Worm (Caenorhabditis elegans) whole organism, L1 larva: ENCODE results near the gene C55C3.8.

ENCODE experiments used
- C16A3.4 ChIP-seq: fragments of 150-350 bp; optimal IDR thresholded peaks from 2 replicates; lab custom pipeline; 2014; ENCODE audit warnings: missing biosample characterization, missing genetic modification characterization
- Y116A8C.19 ChIP-seq: sonication (generic microtip); optimal IDR thresholded peaks from 2 replicates; lab custom pipeline; 2016; ENCODE audit warnings: missing compliant biosample characterization, missing genetic modification characterization, borderline replicate concordance
- alr-1 ChIP-seq: fragments of 200-800 bp; sonication (Bioruptor generic); optimal IDR thresholded peaks from 2 replicates; lab custom pipeline; 2018; ENCODE audit warnings: borderline replicate concordance, mild to moderate bottlenecking, missing genetic modification characterization, missing compliant biosample characterization
- aly-2 ChIP-seq: fragments of 150-350 bp; optimal IDR thresholded peaks from 2 replicates; lab custom pipeline; 2014; ENCODE audit warnings: missing biosample characterization, missing genetic modification characterization
- ama-1 ChIP-seq: fragments of 150-350 bp; optimal IDR thresholded peaks from 2 replicates; lab custom pipeline; 2014
- blmp-1 ChIP-seq: fragments of 150-350 bp; optimal IDR thresholded peaks from 2 replicates; lab custom pipeline; 2014; ENCODE audit warnings: missing biosample characterization, missing genetic modification characterization
- ceh-63 ChIP-seq: fragments of 200-800 bp; sonication (Bioruptor generic); optimal IDR thresholded peaks from 2 replicates; lab custom pipeline; 2018; ENCODE audit warnings: mild to moderate bottlenecking, missing genetic modification characterization, missing compliant biosample characterization
- ceh-90 ChIP-seq: sonication (generic microtip); optimal IDR thresholded peaks from 2 replicates; lab custom pipeline; 2016; ENCODE audit warnings: missing genetic modification characterization, missing compliant biosample characterization
- dpl-1 ChIP-seq, 3 experiments: fragments of 150-350 bp in 2 of 3; sonication (generic microtip) in 1 of 3; optimal IDR thresholded peaks; 2 replicates each; lab custom pipeline; 2014 to 2017; ENCODE audit warnings: missing biosample characterization in 3 of 3, missing genetic modification characterization in 3 of 3, missing genetic modification reagents in 3 of 3
- dsc-1 ChIP-seq: sonication (generic microtip); optimal IDR thresholded peaks from 2 replicates; lab custom pipeline; 2016; ENCODE audit warnings: mild to moderate bottlenecking, missing genetic modification characterization, missing compliant biosample characterization
- egl-13 ChIP-seq: sonication (generic microtip); optimal IDR thresholded peaks from 2 replicates; lab custom pipeline; 2016; ENCODE audit warnings: missing genotype, missing genetic modification reagents, missing genetic modification characterization, missing compliant biosample characterization
- elt-3 ChIP-seq, 6 experiments: fragments of 150-350 bp in 1 of 6; sonication (generic microtip); optimal IDR thresholded peaks; 2 replicates each; lab custom pipeline; 2017 to 2018; ENCODE audit warnings: missing biosample characterization in 6 of 6, missing genetic modification characterization in 6 of 6, inconsistent platforms in 1 of 6
- fkh-4 ChIP-seq: sonication (generic microtip); optimal IDR thresholded peaks from 2 replicates; lab custom pipeline; 2016; ENCODE audit warnings: missing compliant biosample characterization, missing genetic modification characterization, borderline replicate concordance
- fkh-8 ChIP-seq: sonication (generic microtip); optimal IDR thresholded peaks from 2 replicates; lab custom pipeline; 2016; ENCODE audit warnings: mild to moderate bottlenecking, missing genetic modification characterization, missing compliant biosample characterization
- fos-1 ChIP-seq: fragments of 150-350 bp; optimal IDR thresholded peaks from 2 replicates; lab custom pipeline; 2014; ENCODE audit warnings: missing biosample characterization, missing genetic modification characterization
- grh-1 ChIP-seq: fragments of 200-800 bp; sonication (Bioruptor generic); IDR thresholded peaks from 2 replicates; pipeline ENCODE4 v1.3.6; 2022; ENCODE audit warnings: missing genetic modification reagents, missing genetic modification characterization, missing compliant biosample characterization
- hlh-17 ChIP-seq: fragments of 200-800 bp; sonication (Bioruptor generic); optimal IDR thresholded peaks from 2 replicates; lab custom pipeline; 2018; ENCODE audit warnings: missing genetic modification characterization, mild to moderate bottlenecking, missing compliant biosample characterization, moderate library complexity, borderline replicate concordance
- hlh-4 ChIP-seq: sonication (generic microtip); optimal IDR thresholded peaks from 2 replicates; lab custom pipeline; 2016; ENCODE audit warnings: mild to moderate bottlenecking, missing genetic modification characterization, missing compliant biosample characterization
- irx-1 ChIP-seq: sonication (generic microtip); optimal IDR thresholded peaks from 2 replicates; lab custom pipeline; 2016; ENCODE audit warnings: missing genetic modification characterization, missing compliant biosample characterization
- lin-13 ChIP-seq: fragments of 150-350 bp; optimal IDR thresholded peaks from 2 replicates; lab custom pipeline; 2014; ENCODE audit warnings: missing biosample characterization, missing genetic modification reagents, missing genetic modification characterization
- lsy-2 ChIP-seq, 2 experiments: fragments of 150-350 bp; optimal IDR thresholded peaks; 2 replicates each; lab custom pipeline; 2014; ENCODE audit warnings: missing biosample characterization in 2 of 2, missing genetic modification characterization in 2 of 2
- mab-9 ChIP-seq: fragments of 200-800 bp; sonication (Bioruptor generic); IDR thresholded peaks from 2 replicates; pipeline ENCODE4 v1.3.6; 2022; ENCODE audit warnings: missing genetic modification reagents, missing genetic modification characterization, missing compliant biosample characterization
- mdl-1 ChIP-seq, 2 experiments: fragments of 150-350 bp; optimal IDR thresholded peaks; 2 replicates each; lab custom pipeline; 2014 to 2017; ENCODE audit warnings: missing biosample characterization in 2 of 2, missing genetic modification characterization in 2 of 2, inconsistent platforms in 1 of 2
- mef-2 ChIP-seq: fragments of 150-350 bp; optimal IDR thresholded peaks from 2 replicates; lab custom pipeline; 2014; ENCODE audit warnings: missing biosample characterization, missing genetic modification characterization
- mep-1 ChIP-seq: fragments of 150-350 bp; optimal IDR thresholded peaks from 2 replicates; lab custom pipeline; 2014; ENCODE audit warnings: missing biosample characterization, missing genetic modification characterization
- nhr-19 ChIP-seq: fragments of 200-800 bp; sonication (Bioruptor generic); conservative IDR thresholded peaks from 2 replicates; pipeline ENCODE4 v1.3.6; 2022; ENCODE audit warnings: missing genetic modification characterization, missing compliant biosample characterization
- nhr-20 ChIP-seq: sonication (generic microtip); optimal IDR thresholded peaks from 2 replicates; lab custom pipeline; 2016; ENCODE audit warnings: mild to moderate bottlenecking, missing genetic modification characterization, missing compliant biosample characterization
- nhr-237 ChIP-seq: fragments of 150-350 bp; optimal IDR thresholded peaks from 2 replicates; lab custom pipeline; 2014; ENCODE audit warnings: missing biosample characterization, missing genetic modification characterization
- nhr-47 ChIP-seq: sonication (generic microtip); optimal IDR thresholded peaks from 2 replicates; lab custom pipeline; 2016; ENCODE audit warnings: mild to moderate bottlenecking, missing genetic modification characterization, moderate library complexity, missing compliant biosample characterization
- nhr-71 ChIP-seq: sonication (generic microtip); optimal IDR thresholded peaks from 2 replicates; lab custom pipeline; 2016; ENCODE audit warnings: mild to moderate bottlenecking, missing genetic modification characterization, moderate library complexity, missing compliant biosample characterization
- nhr-76 ChIP-seq: sonication (generic microtip); optimal IDR thresholded peaks from 2 replicates; lab custom pipeline; 2017; ENCODE audit warnings: missing biosample characterization, missing genetic modification characterization
- nhr-77 ChIP-seq: fragments of 150-350 bp; optimal IDR thresholded peaks from 2 replicates; lab custom pipeline; 2014; ENCODE audit warnings: missing biosample characterization, missing genetic modification characterization
- nhr-85 ChIP-seq: sonication (generic microtip); peaks from one replicate; lab custom pipeline; 2016; ENCODE audit warnings: missing genetic modification characterization, inconsistent platforms, missing compliant biosample characterization
- pqm-1 ChIP-seq: sonication (generic microtip); optimal IDR thresholded peaks from 3 replicates; lab custom pipeline; 2017; ENCODE audit warnings: missing biosample characterization, missing genetic modification characterization
- skn-1 ChIP-seq: fragments of 150-350 bp; optimal IDR thresholded peaks from 2 replicates; lab custom pipeline; 2014; ENCODE audit warnings: missing biosample characterization, missing genetic modification characterization
- snpc-4 ChIP-seq: fragments of 150-350 bp; optimal IDR thresholded peaks from 2 replicates; lab custom pipeline; 2014; ENCODE audit warnings: missing biosample characterization, missing genetic modification characterization
- sup-37 ChIP-seq: fragments of 200-800 bp; sonication (Bioruptor generic); optimal IDR thresholded peaks from 2 replicates; lab custom pipeline; 2018; ENCODE audit warnings: mild to moderate bottlenecking, missing genetic modification characterization, missing compliant biosample characterization
- swsn-7 ChIP-seq: sonication (generic microtip); optimal IDR thresholded peaks from 2 replicates; lab custom pipeline; 2016; ENCODE audit warnings: missing genetic modification characterization, missing compliant biosample characterization
- unc-130 ChIP-seq: fragments of 150-350 bp; optimal IDR thresholded peaks from 2 replicates; lab custom pipeline; 2017; ENCODE audit warnings: missing biosample characterization, missing genetic modification characterization, inconsistent platforms
- unc-30 ChIP-seq: sonication (generic microtip); optimal IDR thresholded peaks from 2 replicates; lab custom pipeline; 2017; ENCODE audit warnings: missing biosample characterization, missing genetic modification characterization
- unc-86 ChIP-seq: sonication (generic microtip); optimal IDR thresholded peaks from 2 replicates; lab custom pipeline; 2016; ENCODE audit warnings: missing genetic modification characterization, missing compliant biosample characterization
- unc-98 ChIP-seq: fragments of 200-800 bp; sonication (Bioruptor generic); IDR thresholded peaks from 2 replicates; pipeline ENCODE4 v1.3.6; 2022; ENCODE audit warnings: missing genetic modification characterization, missing compliant biosample characterization
- zag-1 ChIP-seq: fragments of 150-350 bp; optimal IDR thresholded peaks from 2 replicates; lab custom pipeline; 2014; ENCODE audit warnings: missing biosample characterization, missing genetic modification characterization
- zip-4 ChIP-seq: fragments of 200-800 bp; sonication (Bioruptor generic); optimal IDR thresholded peaks from 2 replicates; lab custom pipeline; 2018; ENCODE audit warnings: mild to moderate bottlenecking, missing genetic modification characterization, moderate library complexity, missing compliant biosample characterization
- ztf-11 ChIP-seq, 2 experiments: sonication (generic microtip); optimal IDR thresholded peaks; 2 replicates each; lab custom pipeline; 2016 to 2017; ENCODE audit warnings: missing genetic modification characterization in 2 of 2, missing biosample characterization in 1 of 2, missing compliant biosample characterization in 1 of 2
- ztf-4 ChIP-seq: fragments of 150-350 bp; optimal IDR thresholded peaks from 2 replicates; lab custom pipeline; 2014; ENCODE audit warnings: missing biosample characterization, missing genetic modification characterization

C55C3.8 gene

ce11 chrIV:5678044-5678443 is 12.8 kb upstream of the C55C3.8 start, which contains the start of gene C55C3.4:
Gene C55C3.4, minus strand, starts transcription at chrIV:5678144.
- TF ChIP-seq fkh-8 (no peak), pqm-1 (tag; lab: Kevin White, UChicago) (no peak), unc-30 (no peak), nhr-47 (tag; lab: Kevin White, UChicago) (no peak), snpc-4 (tag; lab: Kevin White, UChicago) (no peak), elt-3 (tag; optimal IDR thresholded peaks at IDR 0.05; lab: Kevin White, UChicago) (no peak), alr-1 (tag; lab: Kevin White, UChicago) (no peak), ama-1 (lab: Kevin White, UChicago) (no peak), ceh-90 (tag; lab: Kevin White, UChicago) (no peak), aly-2 (tag; lab: Kevin White, UChicago) (no peak), fos-1 (tag; lab: Kevin White, UChicago) (no peak), skn-1 (no peak), nhr-85 (tag; lab: Kevin White, UChicago) (no peak), lin-13 (GFP tag; lab: Kevin White, UChicago) (no peak), dsc-1 (no peak), hlh-4 (no peak), mef-2 (tag; lab: Kevin White, UChicago) (no peak), mdl-1 (tag; optimal IDR thresholded peaks at IDR 0.05; lab: Kevin White, UChicago) (no peak), unc-98 (no peak), ztf-4 (no peak)
- TF ChIP-seq, all 84 proteins: peak for 0

- no peak for TF ChIP-seq unc-86 (tag; lab: Kevin White, UChicago)
- no peak for TF ChIP-seq ceh-63 (GFP tag; lab: Kevin White, UChicago)
- TF ChIP-seq dpl-1 (GFP tag; optimal IDR thresholded peaks at IDR 0.05; lab: Kevin White, UChicago): no peak
- TF ChIP-seq fkh-4 (tag; lab: Kevin White, UChicago): no peak
- TF ChIP-seq grh-1 (GFP tag; lab: Robert Waterston, UW): no peak
- TF ChIP-seq lsy-2 (tag; optimal IDR thresholded peaks at IDR 0.05; lab: Kevin White, UChicago): no peak
- TF ChIP-seq nhr-19: no peak
- no peak for TF ChIP-seq nhr-76 (tag; lab: Kevin White, UChicago)
Measured at ce11 chrIV:5682547-5683234, 8.1 kb upstream of the C55C3.8 start, which contains the start of the genes C55C3.7 and C55C3.6. Gene C55C3.7, minus strand, starts transcription at chrIV:5682647. Gene C55C3.6, plus strand, starts transcription at chrIV:5683184.

- no peak for TF ChIP-seq mef-2 (tag; lab: Kevin White, UChicago)
- TF ChIP-seq egl-13 (tag; lab: Kevin White, UChicago): no peak
- no peak for TF ChIP-seq elt-3 (tag; optimal IDR thresholded peaks at IDR 0.05; lab: Kevin White, UChicago)
- TF ChIP-seq nhr-237 (tag; lab: Kevin White, UChicago): no peak
- TF ChIP-seq zag-1: no peak
- no peak for TF ChIP-seq ztf-11 (tag; optimal IDR thresholded peaks at IDR 0.05; lab: Kevin White, UChicago)
- no peak for TF ChIP-seq C16A3.4 (tag; lab: Kevin White, UChicago)
- no peak for TF ChIP-seq swsn-7 (tag; lab: Kevin White, UChicago)
- TF ChIP-seq unc-130 (tag; lab: Kevin White, UChicago): no peak
- TF ChIP-seq mab-9 (GFP tag; lab: Robert Waterston, UW): no peak
- no peak for TF ChIP-seq ama-1 (lab: Kevin White, UChicago)
Measured at ce11 chrIV:5685014-5685413, 5.8 kb upstream of the C55C3.8 start, which contains the start of gene C55C3.3. Gene C55C3.3, plus strand, starts transcription at chrIV:5685287.

ce11 chrIV:5700372-5700771 is 9.5 kb downstream of the C55C3.8 start:
- TF ChIP-seq nhr-237 (tag; lab: Kevin White, UChicago) (no peak), mep-1 (tag; lab: Kevin White, UChicago) (peak; percentile 64), blmp-1 (peak; percentile 79), C16A3.4 (tag; lab: Kevin White, UChicago) (no peak), hlh-17 (no peak), irx-1 (tag; lab: Kevin White, UChicago) (no peak), zip-4 (no peak), unc-98 (no peak), nhr-85 (tag; lab: Kevin White, UChicago) (peak; percentile 65), nhr-71 (tag; lab: Kevin White, UChicago) (no peak), nhr-77 (no peak), nhr-20 (tag; lab: Kevin White, UChicago) (no peak), fkh-8 (no peak), Y116A8C.19 (tag; lab: Kevin White, UChicago) (no peak), sup-37 (GFP tag; lab: Kevin White, UChicago) (no peak)
